Fruit fly (Drosophila melanogaster) Kc167 (cell line): Measurements from ENCODE around the gene CG12728.

Experiments used
- Myc ChIP-seq: fragments of >200 bp; optimal IDR thresholded peaks from 2 replicates; lab custom pipeline; 2017; ENCODE audit warnings: missing external identifiers
- insv ChIP-seq: fragments of >200 bp; optimal IDR thresholded peaks from 3 replicates; lab custom pipeline; 2018; ENCODE audit warnings: missing external identifiers
- psq ChIP-seq: fragments of >200 bp; optimal IDR thresholded peaks from 2 replicates; lab custom pipeline; 2017; ENCODE audit warnings: missing external identifiers

DNA sequence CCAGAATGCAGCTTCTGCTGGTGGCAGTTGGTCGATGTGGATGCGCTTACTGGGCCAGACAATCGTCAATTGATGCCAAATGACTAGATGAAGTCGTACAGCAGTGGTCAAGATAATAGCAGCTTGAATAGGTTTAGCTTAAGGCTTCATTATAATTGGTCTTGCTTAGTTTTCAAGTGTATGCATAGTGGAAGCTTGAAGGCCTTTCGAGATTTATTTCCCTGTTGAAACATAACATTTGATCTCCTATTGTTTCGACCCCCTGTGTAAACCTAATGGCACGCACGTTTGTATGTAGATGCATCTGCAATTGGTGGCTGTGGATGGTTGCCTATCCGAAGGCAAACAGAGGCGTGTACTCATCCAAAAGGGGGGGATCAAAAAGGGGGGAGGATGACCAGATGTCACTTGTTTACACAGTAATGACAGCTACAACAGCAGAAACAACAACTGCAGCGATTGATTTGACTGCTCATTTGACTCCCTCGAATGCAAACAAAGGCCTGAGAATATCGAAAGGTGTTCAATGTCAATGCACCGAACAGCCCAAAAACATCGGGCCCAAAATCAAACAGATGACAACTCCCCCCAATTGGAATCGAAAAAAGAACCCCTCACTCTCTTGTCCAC lies 25.8 kb downstream of the CG12728 start:
- TF ChIP-seq psq (lab: Kevin White, UChicago) (no peak), Myc (lab: Kevin White, UChicago) (no peak), insv (lab: Kevin White, UChicago) (no peak)
